Worm (Caenorhabditis elegans) whole organism, young adult: ENCODE results near the gene smf-2.
A peak's percentile ranks its signal among the peaks of the same experiment; 100 is the strongest.

ENCODE experiments used
- B0035.1 ChIP-seq: sonication (generic microtip); optimal IDR thresholded peaks from 2 replicates; lab custom pipeline; 2016; ENCODE audit warnings: missing genetic modification characterization, mild to moderate bottlenecking, missing compliant biosample characterization, missing genotype, missing genetic modification reagents
- D2030.7 ChIP-seq: fragments of 200-800 bp; sonication (Bioruptor generic); IDR thresholded peaks from 2 replicates; pipeline ENCODE4 v1.3.6; 2022; ENCODE audit warnings: missing genetic modification reagents, missing genetic modification characterization, missing compliant biosample characterization
- F57A8.1 ChIP-seq: fragments of 200-800 bp; sonication (Bioruptor generic); optimal IDR thresholded peaks from 2 replicates; lab custom pipeline; 2018; ENCODE audit warnings: mild to moderate bottlenecking, missing genetic modification characterization, moderate library complexity, missing compliant biosample characterization
- F57C9.4 ChIP-seq: sonication (generic microtip); optimal IDR thresholded peaks from 2 replicates; lab custom pipeline; 2017; ENCODE audit warnings: mild to moderate bottlenecking, missing genetic modification characterization, missing compliant biosample characterization
- T07F8.4 ChIP-seq: sonication (generic microtip); optimal IDR thresholded peaks from 2 replicates; lab custom pipeline; 2016; ENCODE audit warnings: mild to moderate bottlenecking, missing genetic modification characterization, moderate library complexity, missing compliant biosample characterization
- Y53G8AR.9 ChIP-seq: fragments of 200-800 bp; sonication (Bioruptor generic); conservative IDR thresholded peaks from 2 replicates; pipeline ENCODE4 v1.3.6; 2022; ENCODE audit warnings: missing genetic modification reagents, missing genetic modification characterization, missing compliant biosample characterization
- attf-3 ChIP-seq: fragments of 200-800 bp; sonication (Bioruptor generic); conservative IDR thresholded peaks from 2 replicates; pipeline ENCODE4 v1.3.6; 2022; ENCODE audit warnings: missing genetic modification reagents, missing genetic modification characterization, missing compliant biosample characterization
- ceh-27 ChIP-seq: fragments of 200-800 bp; sonication (Bioruptor generic); optimal IDR thresholded peaks from 2 replicates; lab custom pipeline; 2018; ENCODE audit warnings: mild to moderate bottlenecking, missing genetic modification characterization, moderate library complexity, missing compliant biosample characterization
- ceh-79 ChIP-seq: sonication (generic microtip); optimal IDR thresholded peaks from 2 replicates; lab custom pipeline; 2017; ENCODE audit warnings: mild to moderate bottlenecking, missing genetic modification characterization, missing compliant biosample characterization
- chd-7 ChIP-seq: sonication (generic microtip); optimal IDR thresholded peaks from 2 replicates; lab custom pipeline; 2016; ENCODE audit warnings: mild to moderate bottlenecking, missing genetic modification characterization, moderate library complexity, missing compliant biosample characterization
- dox-1 ChIP-seq: fragments of 200-800 bp; sonication (Bioruptor generic); IDR thresholded peaks from 2 replicates; pipeline ENCODE4 v1.3.6; 2022; ENCODE audit warnings: missing genetic modification reagents, missing genetic modification characterization, missing compliant biosample characterization
- dpl-1 ChIP-seq: fragments of 150-350 bp; optimal IDR thresholded peaks from 2 replicates; lab custom pipeline; 2014; ENCODE audit warnings: missing biosample characterization, missing genetic modification reagents, missing genetic modification characterization
- lin-54 ChIP-seq: fragments of 200-800 bp; sonication (Bioruptor generic); optimal IDR thresholded peaks from 2 replicates; lab custom pipeline; 2018; ENCODE audit warnings: mild to moderate bottlenecking, missing genetic modification characterization, missing compliant biosample characterization
- lsy-27 ChIP-seq: sonication (generic microtip); optimal IDR thresholded peaks from 2 replicates; lab custom pipeline; 2017; ENCODE audit warnings: missing genetic modification characterization, mild to moderate bottlenecking, missing compliant biosample characterization, antibody characterized with exemption, missing genotype, borderline replicate concordance; ENCODE audit not compliant: insufficient read depth
- mxl-1 ChIP-seq: sonication (generic microtip); optimal IDR thresholded peaks from 2 replicates; lab custom pipeline; 2016; ENCODE audit warnings: missing genetic modification characterization, missing compliant biosample characterization
- nhr-80 ChIP-seq: sonication (generic microtip); optimal IDR thresholded peaks from 2 replicates; lab custom pipeline; 2016; ENCODE audit warnings: missing genetic modification characterization, missing compliant biosample characterization
- nhr-90 ChIP-seq: sonication (generic microtip); optimal IDR thresholded peaks from 2 replicates; lab custom pipeline; 2016; ENCODE audit warnings: missing genotype, mild to moderate bottlenecking, missing genetic modification characterization, missing compliant biosample characterization
- snpc-1.3 ChIP-seq: sonication (generic microtip); optimal IDR thresholded peaks from 2 replicates; lab custom pipeline; 2017; ENCODE audit warnings: missing genetic modification characterization, mild to moderate bottlenecking, missing compliant biosample characterization, antibody characterized with exemption, moderate library complexity, missing genotype, missing genetic modification reagents; ENCODE audit not compliant: insufficient read depth
- somi-1 ChIP-seq: fragments of 200-800 bp; sonication (Bioruptor generic); optimal IDR thresholded peaks from 2 replicates; lab custom pipeline; 2018; ENCODE audit warnings: mild to moderate bottlenecking, missing genetic modification characterization, missing compliant biosample characterization
- tbx-9 ChIP-seq: sonication (generic microtip); optimal IDR thresholded peaks from 2 replicates; lab custom pipeline; 2016; ENCODE audit warnings: borderline replicate concordance, missing genetic modification characterization, inconsistent platforms, missing compliant biosample characterization
- tlf-1 ChIP-seq: fragments of 200-800 bp; sonication (Bioruptor generic); optimal IDR thresholded peaks from 2 replicates; lab custom pipeline; 2018; ENCODE audit warnings: mild to moderate bottlenecking, missing genetic modification characterization, missing compliant biosample characterization
- ztf-28 ChIP-seq: fragments of 200-800 bp; sonication (Bioruptor generic); IDR thresholded peaks from 2 replicates; pipeline ENCODE4 v1.3.6; 2022; ENCODE audit warnings: missing genetic modification reagents, missing genetic modification characterization, missing compliant biosample characterization
- ztf-3 ChIP-seq: fragments of 200-800 bp; sonication (Bioruptor generic); optimal IDR thresholded peaks from 2 replicates; lab custom pipeline; 2018; ENCODE audit warnings: mild to moderate bottlenecking, missing genetic modification characterization, missing compliant biosample characterization

Gene smf-2

DNA sequence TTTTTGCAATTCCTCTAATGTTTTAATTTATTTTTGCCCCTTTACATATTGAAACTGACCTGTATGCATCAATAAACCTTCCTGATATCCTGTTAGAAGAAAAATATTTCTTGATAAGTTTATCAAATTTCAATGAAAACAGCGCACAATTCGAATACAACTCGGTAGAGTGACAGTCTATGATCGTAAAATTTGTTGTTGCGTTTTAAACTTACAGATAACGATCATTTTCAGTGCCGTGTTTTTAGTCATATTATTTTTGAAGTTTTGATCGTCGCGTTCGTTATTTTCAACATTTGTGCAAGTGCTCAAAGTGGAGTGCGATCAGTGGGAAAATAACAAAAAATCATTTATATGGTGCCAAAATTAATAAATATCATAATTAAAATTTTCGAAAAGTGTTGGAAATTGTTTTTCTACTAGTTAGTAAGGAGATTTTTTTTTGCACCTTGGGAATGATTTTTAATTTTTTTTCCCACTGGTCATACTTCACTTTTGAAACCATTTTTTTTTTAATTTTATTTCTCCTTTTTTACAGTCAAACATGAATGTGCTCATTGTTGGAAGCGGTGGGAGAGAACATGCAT is 44.1 kb downstream of the smf-2 start, which contains the start of gene F38B6.4:
F38B6.4 (plus strand) TSS at position 537 of the 587 bp plus-strand sequence.
- TF ChIP-seq dpl-1 (GFP tag; lab: Kevin White, UChicago) (no peak), nhr-80 (tag; lab: Kevin White, UChicago) (peak; percentile 63), tlf-1 (GFP tag; lab: Kevin White, UChicago) (no peak)

DNA sequence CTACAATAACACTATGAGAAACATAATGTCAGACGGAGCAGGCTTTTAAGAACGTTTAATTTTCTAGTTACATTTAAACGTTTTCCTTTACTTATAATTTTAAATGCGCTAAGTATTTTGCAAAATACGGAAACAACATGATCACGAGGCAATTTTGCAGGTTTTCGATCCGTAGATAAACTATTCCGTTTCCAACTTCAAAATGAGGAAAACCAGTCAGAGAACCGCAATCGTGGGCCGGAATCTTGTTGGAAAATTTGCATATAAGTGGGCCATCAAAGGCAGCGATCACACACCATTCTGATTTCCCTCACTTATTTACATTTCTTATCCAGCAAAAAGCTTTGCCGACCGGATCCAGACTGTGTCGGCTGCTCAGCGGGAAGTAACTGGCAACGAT is 46.0 kb downstream of the smf-2 start, which contains the start of gene col-172:
col-172 (plus strand) TSS at position 301 of the 400 bp plus-strand sequence.
- TF ChIP-seq dpl-1 (GFP tag; lab: Kevin White, UChicago) = no peak
- TF ChIP-seq ceh-27 = no peak
- no peak for TF ChIP-seq attf-3 (GFP tag; lab: Robert Waterston, UW)
- no peak for TF ChIP-seq mxl-1 (tag; lab: Kevin White, UChicago)
- no peak for TF ChIP-seq B0035.1 (tag; lab: Kevin White, UChicago)
- no peak for TF ChIP-seq nhr-80 (tag; lab: Kevin White, UChicago)
- TF ChIP-seq lin-54 (GFP tag; lab: Kevin White, UChicago) = no peak
- TF ChIP-seq F57A8.1 (GFP tag; lab: Kevin White, UChicago) = no peak

DNA sequence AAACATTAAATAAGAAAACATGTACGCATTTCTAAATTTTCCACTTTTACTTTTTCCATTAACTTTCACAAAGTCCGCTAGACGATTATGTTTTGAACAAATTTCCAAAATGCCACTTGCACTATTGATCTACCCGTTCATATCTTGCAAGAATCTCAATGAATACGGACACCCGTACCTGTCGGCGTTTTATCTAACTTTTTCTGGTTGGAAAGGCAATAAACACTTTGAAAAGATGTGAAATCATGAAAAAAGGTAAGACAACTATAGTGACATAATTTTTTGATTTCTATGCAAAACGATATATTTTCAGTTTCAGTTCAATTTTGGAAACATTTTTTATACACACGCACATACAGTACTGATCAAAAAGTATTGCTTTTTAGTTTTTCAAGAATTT is 46.8 kb downstream of the smf-2 start:
- TF ChIP-seq ztf-28 (GFP tag; lab: Robert Waterston, UW) (no peak), ztf-3 (GFP tag; lab: Kevin White, UChicago) (no peak), Y53G8AR.9 (GFP tag; lab: Robert Waterston, UW) (no peak)

DNA sequence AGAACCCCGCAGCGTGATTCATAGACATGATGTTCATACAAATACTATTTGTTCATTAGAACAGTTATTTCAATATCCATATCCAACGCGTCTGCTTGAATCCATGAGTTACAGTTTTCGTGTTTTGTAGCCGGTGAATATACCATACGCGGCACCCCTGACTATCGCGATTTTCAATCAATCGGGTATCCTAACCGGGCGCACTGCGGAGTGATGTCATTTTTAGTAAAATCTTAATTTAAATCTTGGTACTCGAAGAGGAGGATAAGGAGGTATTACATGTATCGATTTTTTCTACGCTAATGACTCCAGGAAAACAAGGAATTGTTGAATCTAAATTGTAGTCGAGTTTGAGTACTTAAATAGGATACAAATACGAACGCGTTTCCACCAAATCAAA is 49.1 kb downstream of the smf-2 start:
- TF ChIP-seq lin-54 (GFP tag; lab: Kevin White, UChicago) (no peak), tbx-9 (no peak), ceh-27 (no peak), F57A8.1 (GFP tag; lab: Kevin White, UChicago) (no peak), nhr-90 (tag; lab: Kevin White, UChicago) (no peak), T07F8.4 (tag; lab: Kevin White, UChicago) (no peak), lsy-27 (tag; lab: Kevin White, UChicago) (no peak), somi-1 (GFP tag; lab: Kevin White, UChicago) (no peak), ceh-79 (tag; lab: Kevin White, UChicago) (no peak)

DNA sequence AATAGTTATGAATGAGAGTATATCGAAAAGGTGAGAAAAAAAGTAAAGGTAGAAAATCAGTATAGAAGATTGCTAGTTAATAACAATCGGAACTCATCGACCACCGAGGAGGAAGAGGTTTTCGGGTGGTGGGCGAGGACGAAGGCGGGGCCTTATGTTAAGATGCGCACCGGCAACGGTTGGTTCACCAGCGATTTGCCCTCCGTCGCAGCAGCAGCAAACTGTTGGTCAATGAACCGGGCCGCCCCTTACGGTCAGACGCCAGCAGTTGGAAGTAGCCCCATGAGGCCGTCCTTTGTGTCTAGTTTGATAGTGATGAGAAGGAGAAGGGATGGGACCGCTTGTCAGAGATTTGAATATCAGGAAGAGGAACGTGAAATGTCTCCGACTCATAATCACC is 49.6 kb downstream of the smf-2 start, which contains the start of gene nhr-137:
nhr-137 (minus strand) TSS at position 101 of the 400 bp plus-strand sequence.
- TF ChIP-seq Y53G8AR.9 (GFP tag; lab: Robert Waterston, UW) (no peak), ztf-28 (GFP tag; lab: Robert Waterston, UW) (0 out of 2 replicates have a peak, but pooled peaks have one; percentile 42), F57C9.4 (tag; lab: Kevin White, UChicago) (no peak), snpc-1.3 (no peak), D2030.7 (GFP tag; lab: Robert Waterston, UW) (no peak), dox-1 (GFP tag; lab: Robert Waterston, UW) (peak; percentile 34; the same call in 1 of the 2 replicates)

DNA sequence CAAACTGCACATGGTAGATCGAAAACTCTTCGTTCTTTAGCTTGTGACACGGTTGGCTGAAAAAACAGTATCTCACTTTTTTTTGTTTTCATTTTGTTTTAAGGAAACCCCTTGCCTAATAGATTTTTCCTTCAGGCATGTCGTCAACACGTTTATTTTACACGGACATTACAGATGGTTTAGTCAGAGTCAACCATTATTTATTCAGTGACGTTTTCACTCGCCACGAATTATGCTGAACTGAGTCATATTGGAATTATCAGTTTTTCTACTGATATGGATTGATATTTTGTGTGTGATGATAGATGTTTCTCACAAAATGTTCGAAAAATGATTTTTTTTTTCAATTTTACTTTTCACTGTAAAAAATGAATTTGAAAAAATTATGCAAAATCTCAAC is 51.0 kb downstream of the smf-2 start:
- TF ChIP-seq chd-7 (tag; lab: Kevin White, UChicago) = no peak
- TF ChIP-seq nhr-80 (tag; lab: Kevin White, UChicago) = peak; percentile 44
